Worm (Caenorhabditis elegans) whole organism, early embryonic: Measurements from ENCODE around the gene R05A10.8.

Experiments used
- B0310.2 ChIP-seq: sonication (generic microtip); optimal IDR thresholded peaks from 2 replicates; lab custom pipeline; 2016; ENCODE audit warnings: mild to moderate bottlenecking, missing genetic modification characterization, missing compliant biosample characterization
- F13C5.2 ChIP-seq: sonication (generic microtip); optimal IDR thresholded peaks from 2 replicates; lab custom pipeline; 2017; ENCODE audit warnings: mild to moderate bottlenecking, missing genetic modification characterization, inconsistent platforms, missing compliant biosample characterization
- aly-1 ChIP-seq: sonication (generic microtip); optimal IDR thresholded peaks from 2 replicates; lab custom pipeline; 2016; ENCODE audit warnings: missing genetic modification characterization, missing compliant biosample characterization
- ama-1 ChIP-seq: fragments of 150-350 bp; optimal IDR thresholded peaks from 2 replicates; lab custom pipeline; 2014
- ceh-13 ChIP-seq: fragments of 200-800 bp; sonication (Bioruptor generic); optimal IDR thresholded peaks from 2 replicates; lab custom pipeline; 2018; ENCODE audit warnings: mild to moderate bottlenecking, missing genetic modification characterization, missing compliant biosample characterization
- ceh-36 ChIP-seq: sonication (generic microtip); optimal IDR thresholded peaks from 2 replicates; lab custom pipeline; 2016; ENCODE audit warnings: missing genetic modification characterization, inconsistent platforms, missing compliant biosample characterization
- ets-7 ChIP-seq: sonication (generic microtip); optimal IDR thresholded peaks from 2 replicates; lab custom pipeline; 2016; ENCODE audit warnings: missing genotype, missing genetic modification characterization, missing compliant biosample characterization
- flt-1 ChIP-seq: fragments of 200-800 bp; sonication (Bioruptor generic); IDR thresholded peaks from 2 replicates; pipeline ENCODE4 v1.3.6; 2022; ENCODE audit warnings: missing genetic modification characterization, missing compliant biosample characterization
- hmbx-1 ChIP-seq: sonication (generic microtip); optimal IDR thresholded peaks from 2 replicates; lab custom pipeline; 2016; ENCODE audit warnings: mild to moderate bottlenecking, missing genetic modification characterization, missing compliant biosample characterization
- hmg-4 ChIP-seq: fragments of 200-800 bp; sonication (Bioruptor generic); optimal IDR thresholded peaks from 2 replicates; lab custom pipeline; 2018; ENCODE audit warnings: mild to moderate bottlenecking, missing genetic modification characterization, missing compliant biosample characterization
- hnd-1 ChIP-seq: sonication (generic microtip); optimal IDR thresholded peaks from 2 replicates; lab custom pipeline; 2016; ENCODE audit warnings: missing genetic modification characterization, missing compliant biosample characterization
- pes-1 ChIP-seq: fragments of 200-800 bp; sonication (Bioruptor generic); IDR thresholded peaks from 2 replicates; pipeline ENCODE4 v1.3.6; 2022; ENCODE audit warnings: missing genetic modification reagents, missing genetic modification characterization, missing compliant biosample characterization
- scrt-1 ChIP-seq: fragments of 200-800 bp; sonication (Bioruptor generic); IDR thresholded peaks from 2 replicates; pipeline ENCODE4 v1.3.6; 2022; ENCODE audit warnings: missing genetic modification characterization, missing compliant biosample characterization
- sea-1 ChIP-seq: fragments of 200-800 bp; sonication (Bioruptor generic); conservative IDR thresholded peaks from 2 replicates; pipeline ENCODE4 v1.3.6; 2022; ENCODE audit warnings: missing genetic modification characterization, missing compliant biosample characterization
- tbx-11 ChIP-seq: fragments of 200-800 bp; sonication (Bioruptor generic); IDR thresholded peaks from 2 replicates; pipeline ENCODE4 v1.3.6; 2022; ENCODE audit warnings: missing genetic modification characterization, missing compliant biosample characterization
- tbx-37 ChIP-seq: fragments of 200-800 bp; sonication (Bioruptor generic); conservative IDR thresholded peaks from 2 replicates; pipeline ENCODE4 v1.3.6; 2022; ENCODE audit warnings: missing genetic modification reagents, missing genetic modification characterization, missing compliant biosample characterization
- tra-4 ChIP-seq: sonication (generic microtip); optimal IDR thresholded peaks from 2 replicates; lab custom pipeline; 2017; ENCODE audit warnings: missing genetic modification characterization, missing compliant biosample characterization

R05A10.8 gene

ce11 chrIV:14145594-14145993, 12.4 kb downstream of the R05A10.8 start, which contains the start of gene oac-37:
Gene oac-37 (plus strand): TSS chrIV:14145894.
- TF ChIP-seq ceh-36 (no peak), B0310.2 (tag; lab: Kevin White, UChicago) (no peak), ceh-13 (no peak), tra-4 (tag; lab: Kevin White, UChicago) (no peak), sea-1 (GFP tag; lab: Robert Waterston, UW) (no peak), tbx-11 (no peak), hmbx-1 (no peak), ets-7 (no peak), pes-1 (GFP tag; lab: Robert Waterston, UW) (no peak), scrt-1 (GFP tag; lab: Robert Waterston, UW) (no peak), tbx-37 (GFP tag; lab: Robert Waterston, UW) (no peak), flt-1 (no peak), hnd-1 (tag; lab: Kevin White, UChicago) (no peak), F13C5.2 (no peak), hmg-4 (GFP tag; lab: Kevin White, UChicago) (no peak), aly-1 (tag; lab: Kevin White, UChicago) (no peak), ama-1 (no peak)

ce11 chrIV:14143042-14143441, 14.9 kb downstream of the R05A10.8 start:
- no peak for TF ChIP-seq tra-4 (tag; lab: Kevin White, UChicago)
- no peak for TF ChIP-seq scrt-1 (GFP tag; lab: Robert Waterston, UW)
- no peak for TF ChIP-seq hmbx-1
- TF ChIP-seq B0310.2 (tag; lab: Kevin White, UChicago): no peak

ce11 chrIV:14137063-14137462, 20.9 kb downstream of the R05A10.8 start, which contains the start of gene srz-31:
Gene srz-31 (plus strand): TSS chrIV:14137363.
- no peak for TF ChIP-seq hmbx-1
- no peak for TF ChIP-seq tbx-37 (GFP tag; lab: Robert Waterston, UW)
- TF ChIP-seq sea-1 (GFP tag; lab: Robert Waterston, UW): no peak

ce11 chrIV:14133400-14133799, 24.6 kb downstream of the R05A10.8 start:
- no peak for TF ChIP-seq tbx-11
- no peak for TF ChIP-seq hnd-1 (tag; lab: Kevin White, UChicago)
- no peak for TF ChIP-seq sea-1 (GFP tag; lab: Robert Waterston, UW)
- no peak for TF ChIP-seq ama-1
- TF ChIP-seq ets-7: no peak

ce11 chrIV:14131770-14132169, 26.2 kb downstream of the R05A10.8 start, which contains the start of gene srz-59:
Gene srz-59 (plus strand): TSS chrIV:14132070.
- TF ChIP-seq hnd-1 (tag; lab: Kevin White, UChicago) (no peak), sea-1 (GFP tag; lab: Robert Waterston, UW) (no peak), ama-1 (no peak), pes-1 (GFP tag; lab: Robert Waterston, UW) (no peak), ceh-36 (no peak), tra-4 (tag; lab: Kevin White, UChicago) (no peak), F13C5.2 (no peak), ceh-13 (no peak), tbx-11 (no peak), hmg-4 (GFP tag; lab: Kevin White, UChicago) (no peak), tbx-37 (GFP tag; lab: Robert Waterston, UW) (no peak), scrt-1 (GFP tag; lab: Robert Waterston, UW) (no peak), aly-1 (tag; lab: Kevin White, UChicago) (no peak), B0310.2 (tag; lab: Kevin White, UChicago) (no peak), flt-1 (no peak), ets-7 (no peak)

- TF ChIP-seq hmbx-1 (no peak), tbx-11 (no peak), pes-1 (GFP tag; lab: Robert Waterston, UW) (no peak), F13C5.2 (no peak), aly-1 (tag; lab: Kevin White, UChicago) (no peak), ceh-13 (no peak), ets-7 (no peak), sea-1 (GFP tag; lab: Robert Waterston, UW) (no peak), flt-1 (no peak), B0310.2 (tag; lab: Kevin White, UChicago) (no peak), scrt-1 (GFP tag; lab: Robert Waterston, UW) (no peak), tra-4 (tag; lab: Kevin White, UChicago) (no peak), ama-1 (no peak)
Observed at ce11 chrIV:14129091-14129490, 28.9 kb downstream of the R05A10.8 start, which contains the start of gene srz-42. Gene srz-42 (plus strand): TSS chrIV:14129391.

ce11 chrIV:14127805-14128610, 30.0 kb downstream of the R05A10.8 start, which contains the start of gene H12I19.115:
Gene H12I19.115 (minus strand): TSS chrIV:14127855.
- peak; percentile 13 for TF ChIP-seq F13C5.2
- TF ChIP-seq scrt-1 (GFP tag; lab: Robert Waterston, UW): no peak
- no peak for TF ChIP-seq hmg-4 (GFP tag; lab: Kevin White, UChicago)

ce11 chrIV:14123956-14124355, 34.0 kb downstream of the R05A10.8 start, which contains the start of gene nkcc-1:
Gene nkcc-1 (minus strand): TSS chrIV:14124056.
- TF ChIP-seq flt-1 (no peak), B0310.2 (tag; lab: Kevin White, UChicago) (no peak), aly-1 (tag; lab: Kevin White, UChicago) (no peak), hmbx-1 (no peak), ama-1 (no peak), tra-4 (tag; lab: Kevin White, UChicago) (no peak), scrt-1 (GFP tag; lab: Robert Waterston, UW) (no peak), ets-7 (no peak), tbx-37 (GFP tag; lab: Robert Waterston, UW) (no peak), hnd-1 (tag; lab: Kevin White, UChicago) (no peak), pes-1 (GFP tag; lab: Robert Waterston, UW) (no peak), tbx-11 (no peak), ceh-36 (no peak), F13C5.2 (no peak), hmg-4 (GFP tag; lab: Kevin White, UChicago) (no peak)
